Fruit fly (Drosophila melanogaster): ENCODE results near the gene ctrip.
A peak's percentile ranks its signal among the peaks of the same experiment; 100 is the strongest.

The ctrip gene

DNA sequence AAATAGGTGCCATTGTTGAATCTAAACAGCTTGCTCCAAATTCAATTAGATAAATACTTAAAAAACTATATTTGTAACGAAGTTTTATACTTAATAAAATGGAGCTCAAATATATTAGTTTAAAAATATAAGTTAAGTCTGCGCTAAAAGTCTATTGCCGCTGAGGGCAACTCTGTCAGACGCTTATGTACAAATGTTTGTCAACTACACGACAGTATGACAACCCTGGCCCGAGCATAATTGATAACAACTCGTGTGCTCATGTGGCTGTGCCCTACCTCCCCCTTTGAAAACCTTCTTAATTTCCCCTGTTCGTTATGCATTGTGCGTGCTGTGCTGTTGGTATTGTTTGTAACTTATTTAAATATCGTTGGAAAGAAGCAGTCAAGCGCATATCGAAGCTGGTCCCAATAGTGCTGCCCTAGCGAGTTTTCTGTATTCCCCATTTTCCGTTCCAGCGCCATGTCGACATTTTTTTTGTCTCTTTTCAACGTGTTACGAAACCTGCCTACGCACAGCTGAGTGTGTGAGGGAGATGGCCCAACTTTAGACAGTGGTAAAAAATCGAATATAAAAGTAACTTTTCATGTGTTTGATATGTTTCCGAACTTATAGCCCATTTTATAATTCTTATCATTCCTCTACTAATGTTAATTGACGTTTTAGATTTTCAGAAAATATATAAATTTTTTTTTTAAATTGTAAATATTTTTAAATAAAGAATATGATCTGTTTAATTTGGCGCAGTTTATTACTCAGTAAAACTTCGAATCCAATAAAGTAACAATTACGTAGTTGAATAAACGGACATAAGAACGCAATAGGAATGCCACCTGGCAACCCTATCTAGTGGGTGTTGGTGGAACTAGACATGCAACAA, 6.8 kb downstream of the ctrip start (continued):
- peak; percentile 49; the same call in 1 of the 2 replicates for TF ChIP-seq ap (GFP tag; IDR thresholded peaks at IDR 0.05)
- 0 out of 3 replicates have a peak, but pooled peaks have one; percentile 20 for TF ChIP-seq so (GFP tag; IDR thresholded peaks at IDR 0.05)
- TF ChIP-seq CG10274 (GFP tag; optimal IDR thresholded peaks at IDR 0.05), result peak; percentile 44
- peak; percentile 15 for TF ChIP-seq gcm2 (GFP tag; optimal IDR thresholded peaks at IDR 0.05)
- peak; percentile 74 for TF ChIP-seq Ptx1 (GFP tag; IDR thresholded peaks at IDR 0.05)
- peak; percentile 38 for TF ChIP-seq CG18619 (GFP tag; optimal IDR thresholded peaks at IDR 0.05)
- TF ChIP-seq chn (GFP tag; optimal IDR thresholded peaks at IDR 0.05), result peak; percentile 54
- TF ChIP-seq fd64A (GFP tag; optimal IDR thresholded peaks at IDR 0.05), result peak; percentile 20
- TF ChIP-seq nau (GFP tag; optimal IDR thresholded peaks at IDR 0.05), result no peak
- peak; percentile 20 for TF ChIP-seq CHES-1-like (GFP tag; optimal IDR thresholded peaks at IDR 0.05)
- TF ChIP-seq ranshi (GFP tag; IDR thresholded peaks at IDR 0.05), result peak; percentile 29; the same call in 1 of the 2 replicates
- no peak for TF ChIP-seq CG9876 (GFP tag; optimal IDR thresholded peaks at IDR 0.05)
- TF ChIP-seq CG7271 (tag; optimal IDR thresholded peaks at IDR 0.05), result peak; percentile 4
- TF ChIP-seq CG14050 (GFP tag; IDR thresholded peaks at IDR 0.05), result peak; percentile 13; the same call in 1 of the 3 replicates
- TF ChIP-seq Ravus (GFP tag; IDR thresholded peaks at IDR 0.05), result peak; percentile 10; the same call in 1 of the 2 replicates
- peak; percentile 69 for TF ChIP-seq HHEX (GFP tag; optimal IDR thresholded peaks at IDR 0.05)
- peak; percentile 61; the same call in 1 of the 2 replicates for TF ChIP-seq stc (GFP tag; IDR thresholded peaks at IDR 0.05)
- no peak for TF ChIP-seq crc (GFP tag; optimal IDR thresholded peaks at IDR 0.05)
- peak; percentile 13; the same call in 1 of the 2 replicates for TF ChIP-seq CG1024 (GFP tag; IDR thresholded peaks at IDR 0.05)
- TF ChIP-seq Hr78 (GFP tag; optimal IDR thresholded peaks at IDR 0.05), result no peak
- TF ChIP-seq CG10366 (GFP tag; IDR thresholded peaks at IDR 0.05), result no peak; the same call in 1 of the 2 replicates
- TF ChIP-seq CG2202 (tag; optimal IDR thresholded peaks at IDR 0.05), result peak; percentile 11
- TF ChIP-seq CG12391 (tag; optimal IDR thresholded peaks at IDR 0.05), result peak; percentile 84
- TF ChIP-seq CG17328 (GFP tag; IDR thresholded peaks at IDR 0.05), result peak; percentile 42
- peak; percentile 25 for TF ChIP-seq CG4707 (GFP tag; optimal IDR thresholded peaks at IDR 0.05)
- TF ChIP-seq ATbp (GFP tag; optimal IDR thresholded peaks at IDR 0.05), result peak; percentile 50
- no peak for TF ChIP-seq p53 (GFP tag; optimal IDR thresholded peaks at IDR 0.05)
- TF ChIP-seq Atf6 (GFP tag; IDR thresholded peaks at IDR 0.05), result peak; percentile 35; the same call in 1 of the 2 replicates
- peak; percentile 60 for TF ChIP-seq CG13894 (tag; optimal IDR thresholded peaks at IDR 0.05)
- TF ChIP-seq CG14860 (GFP tag; IDR thresholded peaks at IDR 0.05; ENCODE audit: partially characterized antibody), result no peak
- TF ChIP-seq mirr (GFP tag; optimal IDR thresholded peaks at IDR 0.05), result peak; percentile 33
- peak; percentile 1 to 88 for TF ChIP-seq Hr51 (GFP tag; optimal IDR thresholded peaks at IDR 0.05)
- TF ChIP-seq CG4282 (GFP tag; optimal IDR thresholded peaks at IDR 0.05), result peak; percentile 63
- TF ChIP-seq CG11696 (GFP tag; IDR thresholded peaks at IDR 0.05), result 0 out of 2 replicates have a peak, but pooled peaks have one; percentile 28
- peak; percentile 61; the same call in 1 of the 2 replicates for TF ChIP-seq CG14441 (GFP tag; IDR thresholded peaks at IDR 0.05)
- TF ChIP-seq Sry-δ (GFP tag; optimal IDR thresholded peaks at IDR 0.05), result peak; percentile 36
- TF ChIP-seq gce (GFP tag; IDR thresholded peaks at IDR 0.05), result 0 out of 3 replicates have a peak, but pooled peaks have one; percentile 32
- TF ChIP-seq CG8388 (GFP tag; optimal IDR thresholded peaks at IDR 0.05), result peak; percentile 76
- no peak for TF ChIP-seq jigr1 (GFP tag; IDR thresholded peaks at IDR 0.05)
- no peak for TF ChIP-seq CrebB (tag; optimal IDR thresholded peaks at IDR 0.05)
- 0 out of 2 replicates have a peak, but pooled peaks have one; percentile 41 for TF ChIP-seq Awh (GFP tag; IDR thresholded peaks at IDR 0.05)
- TF ChIP-seq zfh1 (GFP tag; IDR thresholded peaks at IDR 0.05), result peak; percentile 31; the same call in 1 of the 3 replicates
- peak; percentile 26 for TF ChIP-seq tio (GFP tag; optimal IDR thresholded peaks at IDR 0.05)
- TF ChIP-seq Elba2 (GFP tag; optimal IDR thresholded peaks at IDR 0.05), result no peak
- peak; percentile 38 for TF ChIP-seq Hand (GFP tag; optimal IDR thresholded peaks at IDR 0.05)
- TF ChIP-seq wek (GFP tag; optimal IDR thresholded peaks at IDR 0.05), result no peak
- peak; percentile 11 for TF ChIP-seq CG8281 (tag; optimal IDR thresholded peaks at IDR 0.05)
